Fruit fly (Drosophila melanogaster): ENCODE results near the gene SrpRbeta.

- no peak for TF ChIP-seq CG32264 (GFP tag; optimal IDR thresholded peaks at IDR 0.05)
- TF ChIP-seq Dfd (GFP tag; optimal IDR thresholded peaks at IDR 0.05) = no peak
- no peak for TF ChIP-seq sage (GFP tag; optimal IDR thresholded peaks at IDR 0.05)
- TF ChIP-seq GATAd (GFP tag; optimal IDR thresholded peaks at IDR 0.05) = no peak
- no peak for TF ChIP-seq OdsH (GFP tag; optimal IDR thresholded peaks at IDR 0.05)
- no peak for TF ChIP-seq fru (GFP tag; optimal IDR thresholded peaks at IDR 0.05)
- no peak for TF ChIP-seq br (GFP tag; optimal IDR thresholded peaks at IDR 0.05)
- TF ChIP-seq psq (GFP tag; optimal IDR thresholded peaks at IDR 0.05) = no peak
These were observed 11.2 kb downstream of the SrpRbeta start for dm6 chr3L:8708856-8709255.
